Worm (Caenorhabditis elegans) whole organism, young adult: ENCODE measurements around the gene bli-2.
A peak's percentile ranks its signal among the peaks of the same experiment; 100 is the strongest.

Experiments
- C06A6.2 ChIP-seq: fragments of 200-800 bp; sonication (Bioruptor generic); conservative IDR thresholded peaks from 2 replicates; pipeline ENCODE4 v1.3.6; 2022; ENCODE audit warnings: missing genetic modification characterization, missing compliant biosample characterization
- D2030.7 ChIP-seq: fragments of 200-800 bp; sonication (Bioruptor generic); IDR thresholded peaks from 2 replicates; pipeline ENCODE4 v1.3.6; 2022; ENCODE audit warnings: missing genetic modification reagents, missing genetic modification characterization, missing compliant biosample characterization
- F33H1.4 ChIP-seq: fragments of 200-800 bp; sonication (Bioruptor generic); IDR thresholded peaks from 2 replicates; pipeline ENCODE4 v1.3.6; 2022; ENCODE audit warnings: missing genetic modification reagents, missing genetic modification characterization, missing compliant biosample characterization
- F37B4.10 ChIP-seq: fragments of 200-800 bp; sonication (Bioruptor generic); IDR thresholded peaks from 2 replicates; pipeline ENCODE4 v1.3.6; 2022; ENCODE audit warnings: missing genetic modification characterization, missing compliant biosample characterization
- T26A5.8 ChIP-seq: sonication (generic microtip); optimal IDR thresholded peaks from 2 replicates; lab custom pipeline; 2016; ENCODE audit warnings: missing genetic modification characterization, missing compliant biosample characterization
- Y53G8AR.9 ChIP-seq: fragments of 200-800 bp; sonication (Bioruptor generic); conservative IDR thresholded peaks from 2 replicates; pipeline ENCODE4 v1.3.6; 2022; ENCODE audit warnings: missing genetic modification reagents, missing genetic modification characterization, missing compliant biosample characterization
- Y95B8A.8 ChIP-seq: fragments of 200-800 bp; sonication (Bioruptor generic); IDR thresholded peaks from 2 replicates; pipeline ENCODE4 v1.3.6; 2022; ENCODE audit warnings: missing genetic modification reagents, missing genetic modification characterization, missing compliant biosample characterization
- ZK185.1 ChIP-seq: sonication (generic microtip); optimal IDR thresholded peaks from 2 replicates; lab custom pipeline; 2016; ENCODE audit warnings: mild to moderate bottlenecking, missing genetic modification characterization, missing compliant biosample characterization; ENCODE audit not compliant: poor library complexity, severe bottlenecking
- atf-7 ChIP-seq: sonication (generic microtip); optimal IDR thresholded peaks from 2 replicates; lab custom pipeline; 2017; ENCODE audit warnings: mild to moderate bottlenecking, missing genetic modification characterization, missing compliant biosample characterization
- cebp-1 ChIP-seq, 2 experiments: fragments of 200-800 bp in 1 of 2; sonication (Bioruptor generic) in 1 of 2; sonication (generic microtip) in 1 of 2; IDR thresholded peaks in 1 of 2; optimal IDR thresholded peaks in 1 of 2; 2 replicates each; pipeline versions ENCODE4 v1.3.6 to Lab custom; 2017 to 2022; ENCODE audit warnings: missing compliant biosample characterization in 2 of 2, missing genetic modification characterization in 2 of 2, mild to moderate bottlenecking in 1 of 2, missing genetic modification reagents in 1 of 2, moderate library complexity in 1 of 2
- ceh-58 ChIP-seq: fragments of 200-800 bp; sonication (Bioruptor generic); IDR thresholded peaks from 2 replicates; pipeline ENCODE4 v1.3.6; 2022; ENCODE audit warnings: missing genetic modification characterization, missing compliant biosample characterization
- chd-7 ChIP-seq: sonication (generic microtip); optimal IDR thresholded peaks from 2 replicates; lab custom pipeline; 2016; ENCODE audit warnings: mild to moderate bottlenecking, missing genetic modification characterization, moderate library complexity, missing compliant biosample characterization
- die-1 ChIP-seq: sonication (generic microtip); optimal IDR thresholded peaks from 2 replicates; lab custom pipeline; 2016; ENCODE audit warnings: missing genotype, mild to moderate bottlenecking, missing genetic modification characterization, missing compliant biosample characterization
- dpff-1 ChIP-seq: sonication (generic microtip); optimal IDR thresholded peaks from 2 replicates; lab custom pipeline; 2017; ENCODE audit warnings: mild to moderate bottlenecking, missing genetic modification characterization, missing compliant biosample characterization
- efl-1 ChIP-seq: fragments of 150-350 bp; optimal IDR thresholded peaks from 2 replicates; lab custom pipeline; 2014; ENCODE audit warnings: missing biosample characterization, missing genetic modification reagents, missing genetic modification characterization
- egl-44 ChIP-seq: fragments of 200-800 bp; sonication (Bioruptor generic); IDR thresholded peaks from 2 replicates; pipeline ENCODE4 v1.3.6; 2022; ENCODE audit warnings: missing genetic modification reagents, missing genetic modification characterization, missing compliant biosample characterization
- egrh-3 ChIP-seq: fragments of 200-800 bp; sonication (Bioruptor generic); IDR thresholded peaks from 2 replicates; pipeline ENCODE4 v1.3.6; 2022; ENCODE audit warnings: missing genetic modification reagents, missing genetic modification characterization, missing compliant biosample characterization
- fkh-3 ChIP-seq: sonication (generic microtip); optimal IDR thresholded peaks from 2 replicates; lab custom pipeline; 2016; ENCODE audit warnings: mild to moderate bottlenecking, missing genetic modification characterization, missing compliant biosample characterization
- hmg-20 ChIP-seq: fragments of 200-800 bp; sonication (Bioruptor generic); IDR thresholded peaks from 2 replicates; pipeline ENCODE4 v1.3.6; 2022; ENCODE audit warnings: missing genetic modification reagents, missing genetic modification characterization, missing compliant biosample characterization
- hsf-1 ChIP-seq: fragments of 200-800 bp; sonication (Bioruptor generic); IDR thresholded peaks from 2 replicates; pipeline ENCODE4 v1.3.6; 2022; ENCODE audit warnings: missing genetic modification reagents, missing genetic modification characterization, missing compliant biosample characterization
- lin-35 ChIP-seq, 3 experiments: fragments of 150-350 bp in 2 of 3; sonication (generic microtip) in 1 of 3; optimal IDR thresholded peaks; 2 replicates each; lab custom pipeline; 2014 to 2018; ENCODE audit warnings: missing biosample characterization in 3 of 3, missing genetic modification characterization in 3 of 3, missing genetic modification reagents in 3 of 3
- lin-54 ChIP-seq: fragments of 200-800 bp; sonication (Bioruptor generic); optimal IDR thresholded peaks from 2 replicates; lab custom pipeline; 2018; ENCODE audit warnings: mild to moderate bottlenecking, missing genetic modification characterization, missing compliant biosample characterization
- madf-6 ChIP-seq: fragments of 200-800 bp; sonication (Bioruptor generic); IDR thresholded peaks from 2 replicates; pipeline ENCODE4 v1.3.6; 2022; ENCODE audit warnings: missing genetic modification reagents, missing genetic modification characterization, missing compliant biosample characterization
- mxl-1 ChIP-seq: sonication (generic microtip); optimal IDR thresholded peaks from 2 replicates; lab custom pipeline; 2016; ENCODE audit warnings: missing genetic modification characterization, missing compliant biosample characterization
- nfya-1 ChIP-seq: sonication (generic microtip); optimal IDR thresholded peaks from 2 replicates; lab custom pipeline; 2017; ENCODE audit warnings: antibody characterized with exemption, missing compliant biosample characterization, missing genetic modification characterization, borderline replicate concordance; ENCODE audit not compliant: insufficient read depth
- nfyb-1 ChIP-seq: fragments of 200-800 bp; sonication (Bioruptor generic); IDR thresholded peaks from 2 replicates; pipeline ENCODE4 v1.3.6; 2022; ENCODE audit warnings: missing genetic modification reagents, missing genetic modification characterization, missing compliant biosample characterization
- nhr-179 ChIP-seq: sonication (generic microtip); optimal IDR thresholded peaks from 2 replicates; lab custom pipeline; 2016; ENCODE audit warnings: mild to moderate bottlenecking, missing genetic modification characterization, missing compliant biosample characterization
- nhr-27 ChIP-seq: fragments of 200-800 bp; sonication (Bioruptor generic); optimal IDR thresholded peaks from 2 replicates; lab custom pipeline; 2018; ENCODE audit warnings: mild to moderate bottlenecking, missing genetic modification characterization, moderate library complexity, missing compliant biosample characterization
- nhr-80 ChIP-seq: sonication (generic microtip); optimal IDR thresholded peaks from 2 replicates; lab custom pipeline; 2016; ENCODE audit warnings: missing genetic modification characterization, missing compliant biosample characterization
- nhr-90 ChIP-seq: sonication (generic microtip); optimal IDR thresholded peaks from 2 replicates; lab custom pipeline; 2016; ENCODE audit warnings: missing genotype, mild to moderate bottlenecking, missing genetic modification characterization, missing compliant biosample characterization
- rpc-1 ChIP-seq, 2 experiments: fragments of 150-350 bp in 1 of 2; sonication (generic microtip) in 1 of 2; optimal IDR thresholded peaks; 2 replicates each; lab custom pipeline; 2014 to 2018; ENCODE audit warnings: missing biosample characterization in 1 of 2, missing genetic modification characterization in 1 of 2, missing genetic modification reagents in 1 of 2, missing genotype in 1 of 2
- sea-2 ChIP-seq: fragments of 200-800 bp; sonication (Bioruptor generic); IDR thresholded peaks from 2 replicates; pipeline ENCODE4 v1.3.6; 2022; ENCODE audit warnings: missing genetic modification characterization, missing compliant biosample characterization
- snpc-1.1 ChIP-seq: sonication (generic microtip); optimal IDR thresholded peaks from 2 replicates; lab custom pipeline; 2017; ENCODE audit warnings: missing genetic modification characterization, mild to moderate bottlenecking, missing compliant biosample characterization, antibody characterized with exemption, moderate library complexity, missing genotype, missing genetic modification reagents; ENCODE audit not compliant: insufficient read depth
- snpc-1.3 ChIP-seq: sonication (generic microtip); optimal IDR thresholded peaks from 2 replicates; lab custom pipeline; 2017; ENCODE audit warnings: missing genetic modification characterization, mild to moderate bottlenecking, missing compliant biosample characterization, antibody characterized with exemption, moderate library complexity, missing genotype, missing genetic modification reagents; ENCODE audit not compliant: insufficient read depth
- tbp1 ChIP-seq: fragments of 200-800 bp; sonication (Bioruptor generic); optimal IDR thresholded peaks from 2 replicates; lab custom pipeline; 2018; ENCODE audit warnings: mild to moderate bottlenecking, missing genetic modification characterization, missing compliant biosample characterization
- tbx-9 ChIP-seq: sonication (generic microtip); optimal IDR thresholded peaks from 2 replicates; lab custom pipeline; 2016; ENCODE audit warnings: borderline replicate concordance, missing genetic modification characterization, inconsistent platforms, missing compliant biosample characterization
- tlf-1 ChIP-seq: fragments of 200-800 bp; sonication (Bioruptor generic); optimal IDR thresholded peaks from 2 replicates; lab custom pipeline; 2018; ENCODE audit warnings: mild to moderate bottlenecking, missing genetic modification characterization, missing compliant biosample characterization
- zfh-2 ChIP-seq: fragments of 200-800 bp; sonication (Bioruptor generic); conservative IDR thresholded peaks from 2 replicates; pipeline ENCODE4 v1.3.6; 2022; ENCODE audit warnings: missing genetic modification reagents, missing genetic modification characterization, missing compliant biosample characterization
- ztf-25 ChIP-seq: fragments of 200-800 bp; sonication (Bioruptor generic); IDR thresholded peaks from 2 replicates; pipeline ENCODE4 v1.3.6; 2022; ENCODE audit warnings: missing genetic modification reagents, missing genetic modification characterization, missing compliant biosample characterization

The bli-2 gene

ce11 chrII:5659675-5660074 is 7.4 kb upstream of the bli-2 start, which contains the start of gene fut-3:
TSS of gene fut-3 (minus strand) at chrII:5659775.
- TF ChIP-seq die-1 (tag; lab: Kevin White, UChicago) (no peak), nfyb-1 (GFP tag; lab: Robert Waterston, UW) (0 out of 2 replicates have a peak, but pooled peaks have one; percentile 37)

ce11 chrII:5654215-5654614 is 2.0 kb upstream of the bli-2 start, which contains the start of gene F59E12.1:
TSS of gene F59E12.1 (plus strand) at chrII:5654515.
- TF ChIP-seq F33H1.4 (GFP tag; lab: Robert Waterston, UW) (no peak), nhr-27 (tag; lab: Kevin White, UChicago) (no peak), ceh-58 (GFP tag; lab: Robert Waterston, UW) (no peak), F37B4.10 (no peak), die-1 (tag; lab: Kevin White, UChicago) (no peak), lin-35 (GFP tag; optimal IDR thresholded peaks at IDR 0.05; lab: Kevin White, UChicago) (no peak), snpc-1.1 (tag; lab: Kevin White, UChicago) (no peak), chd-7 (no peak), tbx-9 (tag; lab: Kevin White, UChicago) (no peak), Y53G8AR.9 (GFP tag; lab: Robert Waterston, UW) (no peak), rpc-1 (optimal IDR thresholded peaks at IDR 0.05; lab: Kevin White, UChicago) (no peak), rpc-1 (tag; optimal IDR thresholded peaks at IDR 0.05; lab: Kevin White, UChicago) (no peak), nhr-179 (tag; lab: Kevin White, UChicago) (no peak), ZK185.1 (tag; lab: Kevin White, UChicago) (no peak), snpc-1.3 (tag; lab: Kevin White, UChicago) (no peak), madf-6 (GFP tag; lab: Robert Waterston, UW) (no peak)

ce11 chrII:5651426-5651825 is 808 bp downstream of the bli-2 start:
- TF ChIP-seq sea-2 (GFP tag; lab: Robert Waterston, UW), result no peak
- no peak for TF ChIP-seq tlf-1 (GFP tag; lab: Kevin White, UChicago)
- TF ChIP-seq zfh-2 (GFP tag; lab: Robert Waterston, UW), result peak; percentile 85
- peak; percentile 64; the same call in 1 of the 2 replicates for TF ChIP-seq egrh-3 (GFP tag; lab: Robert Waterston, UW)
- TF ChIP-seq, all 124 proteins: peak for 2

ce11 chrII:5649236-5650004 is 2.8 kb downstream of the bli-2 start, which contains the start of the genes sam-4, F59E12.17 and zyg-1:
TSS of gene sam-4 (minus strand) at chrII:5649286.
TSS of gene F59E12.17 (minus strand) at chrII:5649470.
TSS of gene zyg-1 (plus strand) at chrII:5649748.
- 0 out of 2 replicates have a peak, but pooled peaks have one; percentile 60 for TF ChIP-seq ztf-25 (GFP tag; lab: Robert Waterston, UW)
- no peak for TF ChIP-seq atf-7
- TF ChIP-seq nhr-179 (tag; lab: Kevin White, UChicago), result no peak
- TF ChIP-seq nhr-90 (tag; lab: Kevin White, UChicago), result no peak
- TF ChIP-seq mxl-1 (tag; lab: Kevin White, UChicago), result no peak
- no peak for TF ChIP-seq fkh-3 (tag; lab: Kevin White, UChicago)
- no peak for TF ChIP-seq hsf-1 (GFP tag; lab: Robert Waterston, UW)
- TF ChIP-seq nfyb-1 (GFP tag; lab: Robert Waterston, UW), result peak; percentile 38; the same call in 1 of the 2 replicates
- no peak for TF ChIP-seq C06A6.2 (GFP tag; lab: Robert Waterston, UW)
- peak; percentile 4 for TF ChIP-seq nhr-80 (tag; lab: Kevin White, UChicago)
- TF ChIP-seq tbp1, result peak; percentile 48
- peak; percentile 74 for TF ChIP-seq lin-54 (GFP tag; lab: Kevin White, UChicago)
- no peak for TF ChIP-seq hmg-20 (GFP tag; lab: Robert Waterston, UW)
- TF ChIP-seq nfya-1, result no peak
- peak; percentile 41; the same call in 1 of the 2 replicates for TF ChIP-seq cebp-1 (GFP tag; IDR thresholded peaks at IDR 0.05; lab: Robert Waterston, UW)
- peak; percentile 50 for TF ChIP-seq cebp-1 (tag; optimal IDR thresholded peaks at IDR 0.05; lab: Kevin White, UChicago)
- 0 out of 2 replicates have a peak, but pooled peaks have one; percentile 23 for TF ChIP-seq egl-44 (GFP tag; lab: Robert Waterston, UW)
- TF ChIP-seq die-1 (tag; lab: Kevin White, UChicago), result no peak
- no peak for TF ChIP-seq T26A5.8 (tag; lab: Kevin White, UChicago)
- TF ChIP-seq Y53G8AR.9 (GFP tag; lab: Robert Waterston, UW), result no peak
- peak; percentile 76 for TF ChIP-seq efl-1 (GFP tag; lab: Kevin White, UChicago)
- peak; percentile 53 for TF ChIP-seq egrh-3 (GFP tag; lab: Robert Waterston, UW)
- peak; percentile 82 for TF ChIP-seq D2030.7 (GFP tag; lab: Robert Waterston, UW)
- no peak for TF ChIP-seq dpff-1 (tag; lab: Kevin White, UChicago)
- TF ChIP-seq Y95B8A.8 (GFP tag; lab: Robert Waterston, UW), result 0 out of 2 replicates have a peak, but pooled peaks have one; percentile 42
